Worm (Caenorhabditis elegans): ENCODE data around the gene mma-1.

mma-1 gene

ce11 chrV:12549604-12550003 is 46.5 kb downstream of the mma-1 start (continued):
- TF ChIP-seq ctbp-1 (GFP tag; IDR thresholded peaks at IDR 0.05) = no peak
- TF ChIP-seq arid-1 (GFP tag; conservative IDR thresholded peaks at IDR 0.05) = no peak
- no peak for TF ChIP-seq fos-1 (tag; optimal IDR thresholded peaks at IDR 0.05)
- no peak for TF ChIP-seq duxl-1 (tag; optimal IDR thresholded peaks at IDR 0.05; ENCODE audit: poor library complexity)
- no peak for TF ChIP-seq tag-97 (GFP tag; IDR thresholded peaks at IDR 0.05)
- no peak for TF ChIP-seq nhr-41 (GFP tag; IDR thresholded peaks at IDR 0.05)
- TF ChIP-seq F26F4.8 (GFP tag; conservative IDR thresholded peaks at IDR 0.05) = no peak
- TF ChIP-seq nhr-111 (GFP tag; optimal IDR thresholded peaks at IDR 0.05) = no peak
- no peak for TF ChIP-seq egl-27 (tag; optimal IDR thresholded peaks at IDR 0.05)

ce11 chrV:12548830-12549229 is 47.3 kb downstream of the mma-1 start:
- TF ChIP-seq zfp-3 (GFP tag; conservative IDR thresholded peaks at IDR 0.05) = peak; percentile 74; the same call in 1 of the 2 replicates
- peak; percentile 90 for TF ChIP-seq T26A8.4 (GFP tag; IDR thresholded peaks at IDR 0.05)
- no peak for TF ChIP-seq spr-3 (GFP tag; optimal IDR thresholded peaks at IDR 0.05)
- peak; percentile 46 for TF ChIP-seq hlh-11 (tag; optimal IDR thresholded peaks at IDR 0.05)
- TF ChIP-seq ceh-82 (tag; optimal IDR thresholded peaks at IDR 0.05) = no peak
- peak; percentile 14 for TF ChIP-seq mep-1 (tag; optimal IDR thresholded peaks at IDR 0.05)
- peak; percentile 93 for TF ChIP-seq aha-1 (tag)
- peak; percentile 34 for TF ChIP-seq nhr-25 (tag; optimal IDR thresholded peaks at IDR 0.05; ENCODE audit: borderline replicate concordance, insufficient read depth)
- peak in 1 of 2 experiments; percentile 51 for TF ChIP-seq mdl-1 (tag; optimal IDR thresholded peaks at IDR 0.05)
- no peak for TF ChIP-seq duxl-1 (tag; optimal IDR thresholded peaks at IDR 0.05; ENCODE audit: poor library complexity)
- peak; percentile 11 for TF ChIP-seq mxl-3 (GFP tag; optimal IDR thresholded peaks at IDR 0.05)
- TF ChIP-seq cey-2 (tag; optimal IDR thresholded peaks at IDR 0.05; ENCODE audit: borderline replicate concordance, insufficient read depth) = no peak
- no peak for TF ChIP-seq nhr-76 (tag; optimal IDR thresholded peaks at IDR 0.05)
- TF ChIP-seq nhr-6 (tag; optimal IDR thresholded peaks at IDR 0.05) = peak; percentile 4
- TF ChIP-seq nhr-28 (tag; optimal IDR thresholded peaks at IDR 0.05) = peak; percentile 55
- peak; percentile 54 for TF ChIP-seq nhr-102 (tag; optimal IDR thresholded peaks at IDR 0.05)
- peak; percentile 14 for TF ChIP-seq nhr-77 (tag; optimal IDR thresholded peaks at IDR 0.05)
- peak; percentile 87 for TF ChIP-seq ama-1 (optimal IDR thresholded peaks at IDR 0.05)
- no peak for TF ChIP-seq unc-39 (tag; optimal IDR thresholded peaks at IDR 0.05)

ce11 chrV:12542683-12543319 is 53.3 kb downstream of the mma-1 start:
- TF ChIP-seq nhr-41 (GFP tag; IDR thresholded peaks at IDR 0.05) = no peak
- TF ChIP-seq nhr-102 (tag; optimal IDR thresholded peaks at IDR 0.05) = peak; percentile 4
- TF ChIP-seq lsy-2 (tag; optimal IDR thresholded peaks at IDR 0.05) = peak in 1 of 2 experiments; percentile 50
- peak; percentile 71 for TF ChIP-seq nhr-10 (tag; optimal IDR thresholded peaks at IDR 0.05)
- peak; percentile 8 for TF ChIP-seq nhr-25 (tag; optimal IDR thresholded peaks at IDR 0.05; ENCODE audit: borderline replicate concordance, insufficient read depth)
- peak; percentile 17 for TF ChIP-seq nhr-28 (tag; optimal IDR thresholded peaks at IDR 0.05)
- no peak for TF ChIP-seq daf-19 (GFP tag; conservative IDR thresholded peaks at IDR 0.05)
- no peak for TF ChIP-seq madf-5 (GFP tag; IDR thresholded peaks at IDR 0.05)
- peak; percentile 22 for TF ChIP-seq rbr-2 (tag; optimal IDR thresholded peaks at IDR 0.05)
- TF ChIP-seq mes-2 (tag; optimal IDR thresholded peaks at IDR 0.05; ENCODE audit: poor library complexity, severe bottlenecking) = peak; percentile 47
- TF ChIP-seq nhr-76 (tag; optimal IDR thresholded peaks at IDR 0.05) = no peak
- no peak for TF ChIP-seq daf-8 (GFP tag; IDR thresholded peaks at IDR 0.05)
- TF ChIP-seq lim-7 (GFP tag; IDR thresholded peaks at IDR 0.05) = no peak
- TF ChIP-seq hlh-30 (tag; optimal IDR thresholded peaks at IDR 0.05; ENCODE audit: insufficient read depth) = peak; percentile 32
- TF ChIP-seq hlh-11 (tag; optimal IDR thresholded peaks at IDR 0.05) = peak; percentile 46
- peak in 1 of 2 experiments; percentile 99 for TF ChIP-seq unc-62 (GFP tag; optimal IDR thresholded peaks at IDR 0.05 in 1 of 2)
- no peak for TF ChIP-seq unc-62 (tag; optimal IDR thresholded peaks at IDR 0.05)
- no peak for TF ChIP-seq lin-38 (GFP tag; IDR thresholded peaks at IDR 0.05)
- peak in 1 of 2 experiments; percentile 38 for TF ChIP-seq mdl-1 (tag; optimal IDR thresholded peaks at IDR 0.05)
- TF ChIP-seq ama-1 (optimal IDR thresholded peaks at IDR 0.05) = peak; percentile 53
- TF ChIP-seq T26A8.4 (GFP tag; IDR thresholded peaks at IDR 0.05) = no peak
- TF ChIP-seq snpc-4 (tag; optimal IDR thresholded peaks at IDR 0.05) = no peak
- peak; percentile 65 for TF ChIP-seq aha-1 (tag)
- no peak for TF ChIP-seq dmd-8 (GFP tag; IDR thresholded peaks at IDR 0.05)
- TF ChIP-seq ZK546.5 (tag; optimal IDR thresholded peaks at IDR 0.05) = no peak

Data from whole organism, L4 larva.